Fruit fly (Drosophila melanogaster) whole organism: Measurements from ENCODE around the gene Mtr3.

Source experiments
- CG8478 ChIP-seq: fragments of >200 bp; optimal IDR thresholded peaks from 2 replicates; lab custom pipeline; 2018; ENCODE audit warnings: inconsistent platforms
- Dll ChIP-seq: fragments of >200 bp; optimal IDR thresholded peaks from 2 replicates; lab custom pipeline; 2017
- EcR ChIP-seq, 2 experiments: fragments of >200 bp; optimal IDR thresholded peaks; 2 replicates each; lab custom pipeline; 2017; ENCODE audit warnings: missing biosample characterization in 2 of 2, missing genetic modification characterization in 2 of 2, missing genetic modification reagents in 2 of 2
- pan ChIP-seq: fragments of >200 bp; optimal IDR thresholded peaks from 2 replicates; lab custom pipeline; 2017
- psq ChIP-seq: fragments of >200 bp; optimal IDR thresholded peaks from 2 replicates; lab custom pipeline; 2017
- usp ChIP-seq: fragments of >200 bp; optimal IDR thresholded peaks from 2 replicates; lab custom pipeline; 2017; ENCODE audit warnings: missing biosample characterization, missing genetic modification characterization, mixed read lengths

Mtr3 gene

dm6 chr3L:19900184-19901089, 13.1 kb downstream of the Mtr3 start:
- TF ChIP-seq CG8478 (lab: Kevin White, UChicago), result no peak
- TF ChIP-seq Dll (lab: Kevin White, UChicago), result no peak
- no peak for TF ChIP-seq EcR (GFP tag; optimal IDR thresholded peaks at IDR 0.05; lab: Kevin White, UChicago)
- TF ChIP-seq usp, result no peak
- no peak for TF ChIP-seq pan (lab: Kevin White, UChicago)
- no peak for TF ChIP-seq psq (lab: Kevin White, UChicago)

- TF ChIP-seq EcR (GFP tag; optimal IDR thresholded peaks at IDR 0.05; lab: Kevin White, UChicago), result no peak
- no peak for TF ChIP-seq psq (lab: Kevin White, UChicago)
- TF ChIP-seq usp, result no peak
Observed at dm6 chr3L:19899308-19899927, 14.1 kb downstream of the Mtr3 start.

dm6 chr3L:19898547-19899282, 14.8 kb downstream of the Mtr3 start:
- TF ChIP-seq pan (lab: Kevin White, UChicago) (peak; percentile 56), CG8478 (lab: Kevin White, UChicago) (no peak)

dm6 chr3L:19897685-19898009, 15.9 kb downstream of the Mtr3 start:
- TF ChIP-seq pan (lab: Kevin White, UChicago) (no peak), usp (no peak), Dll (lab: Kevin White, UChicago) (no peak), EcR (GFP tag; optimal IDR thresholded peaks at IDR 0.05; lab: Kevin White, UChicago) (no peak), CG8478 (lab: Kevin White, UChicago) (no peak)

DNA sequence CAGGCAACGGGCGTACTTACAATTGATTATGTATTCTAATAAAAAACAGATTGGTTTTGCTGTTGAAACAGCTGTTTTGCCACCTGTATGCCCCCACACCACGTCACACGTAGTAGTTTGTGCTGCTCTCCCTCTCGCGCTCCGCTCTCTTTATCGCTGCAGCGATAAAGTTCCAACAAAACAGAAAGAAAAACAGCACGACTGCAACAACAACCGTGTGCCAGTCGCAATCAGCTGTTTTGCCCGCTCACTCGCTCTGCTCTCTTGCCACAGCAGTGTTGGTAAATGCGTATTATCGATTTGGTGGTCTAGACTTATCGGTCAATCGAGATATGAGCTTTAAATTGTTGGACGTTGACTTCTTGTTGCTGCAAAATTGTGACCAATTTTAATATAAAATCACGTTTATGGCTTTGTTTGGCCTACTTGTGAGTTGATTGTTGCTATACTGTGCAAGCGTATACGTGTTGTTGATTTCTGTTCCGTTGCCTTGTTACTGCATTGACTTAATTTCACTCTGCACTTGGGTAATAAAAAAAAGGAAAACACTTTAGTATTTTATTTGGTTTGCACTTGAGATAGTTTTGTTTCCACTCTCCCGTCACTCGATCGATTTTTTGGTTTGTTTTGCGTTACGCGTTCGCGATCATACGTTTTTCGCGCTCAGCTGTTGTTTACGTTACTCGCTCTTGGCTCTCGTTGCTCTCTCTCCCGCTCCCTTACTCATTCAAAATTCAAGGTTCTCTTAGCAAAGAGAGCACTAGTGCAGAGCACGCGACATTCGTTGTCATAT, 16.4 kb downstream of the Mtr3 start:
- peak; percentile 34 for TF ChIP-seq pan (lab: Kevin White, UChicago)
- no peak for TF ChIP-seq usp

- TF ChIP-seq Dll (lab: Kevin White, UChicago) (peak; percentile 27), usp (no peak)
Observed at dm6 chr3L:19896280-19896891, 17.1 kb downstream of the Mtr3 start.

DNA sequence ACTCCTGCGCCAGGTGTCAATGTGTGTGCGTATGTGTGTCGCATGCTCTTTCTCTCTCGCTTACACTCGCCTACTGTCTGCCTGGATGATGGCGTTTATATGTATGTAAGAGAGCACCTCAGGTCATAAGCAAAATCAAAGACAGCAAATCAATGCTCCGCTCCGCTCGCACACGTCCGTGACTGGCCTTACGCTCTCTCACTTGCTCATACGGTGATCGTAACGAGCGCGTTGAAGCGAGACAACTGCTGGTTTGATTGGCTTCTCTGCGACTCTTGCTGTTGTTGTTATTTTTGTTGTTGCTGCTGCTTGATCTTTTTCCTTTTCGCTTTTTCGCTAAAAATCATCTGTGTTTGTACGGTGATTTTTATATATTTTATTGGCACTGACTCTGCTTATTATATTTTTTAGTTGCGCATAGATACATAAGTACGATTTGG, 17.9 kb downstream of the Mtr3 start:
- TF ChIP-seq usp (no peak), psq (lab: Kevin White, UChicago) (no peak), Dll (lab: Kevin White, UChicago) (peak; percentile 55), EcR (GFP tag; optimal IDR thresholded peaks at IDR 0.05; lab: Kevin White, UChicago) (no peak), CG8478 (lab: Kevin White, UChicago) (peak; percentile 99), pan (lab: Kevin White, UChicago) (no peak)

DNA sequence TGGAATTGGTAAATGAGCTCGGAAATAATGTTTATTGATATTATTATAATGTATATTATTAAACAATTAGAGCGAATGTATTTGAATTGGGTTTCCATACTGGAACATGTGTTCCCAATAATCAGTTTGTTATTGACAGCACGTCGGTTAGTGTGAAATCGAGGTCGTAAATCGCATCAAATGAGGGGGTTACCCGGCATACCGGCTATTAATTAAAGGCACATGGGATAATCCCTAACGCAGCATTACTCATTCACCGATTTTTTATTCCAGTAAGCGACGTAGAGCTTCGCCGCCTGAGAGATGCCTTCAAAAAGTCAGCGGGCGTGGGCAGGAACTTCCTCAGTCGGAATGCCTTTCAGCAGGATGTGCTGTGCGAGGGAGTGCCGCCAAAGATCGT, 40.0 kb downstream of the Mtr3 start:
- TF ChIP-seq usp, result no peak
- no peak for TF ChIP-seq pan (lab: Kevin White, UChicago)
- no peak for TF ChIP-seq EcR (GFP tag; optimal IDR thresholded peaks at IDR 0.05; lab: Kevin White, UChicago)
- TF ChIP-seq Dll (lab: Kevin White, UChicago), result no peak
- no peak for TF ChIP-seq CG8478 (lab: Kevin White, UChicago)
- no peak for TF ChIP-seq psq (lab: Kevin White, UChicago)

- TF ChIP-seq CG8478 (lab: Kevin White, UChicago) (no peak), usp (no peak)
Observed at dm6 chr3L:19872465-19872883, 41.0 kb downstream of the Mtr3 start.

DNA sequence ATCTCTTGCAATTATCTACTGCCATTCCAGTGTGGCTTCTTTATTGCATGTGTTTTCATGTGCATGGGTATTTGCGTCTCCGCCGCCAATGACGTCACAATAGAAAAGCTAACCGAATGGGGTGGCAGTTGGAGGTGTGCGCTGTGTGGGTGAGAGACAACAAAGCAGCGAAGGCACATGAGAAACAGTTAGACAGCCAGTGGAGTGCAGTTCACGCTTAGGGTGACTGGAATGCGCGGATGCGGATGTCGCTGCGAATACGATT, 41.9 kb downstream of the Mtr3 start:
- TF ChIP-seq Dll (lab: Kevin White, UChicago) (no peak), pan (lab: Kevin White, UChicago) (no peak), psq (lab: Kevin White, UChicago) (no peak), EcR (GFP tag; optimal IDR thresholded peaks at IDR 0.05; lab: Kevin White, UChicago) (no peak)

dm6 chr3L:19870843-19871666, 42.5 kb downstream of the Mtr3 start, which contains the start of the genes Rab8 and Usp32:
Gene Rab8 (minus strand): TSS chr3L:19871078.
Gene Usp32 (plus strand): TSS chr3L:19871139.
- TF ChIP-seq pan (lab: Kevin White, UChicago) (no peak), usp (no peak), EcR (GFP tag; optimal IDR thresholded peaks at IDR 0.05; lab: Kevin White, UChicago) (no peak), CG8478 (lab: Kevin White, UChicago) (no peak), psq (lab: Kevin White, UChicago) (no peak), Dll (lab: Kevin White, UChicago) (no peak)
